Worm (Caenorhabditis elegans) whole organism, mixed stage, embryonic: Measurements from ENCODE around the gene W06F12.2.

ENCODE experiments used
- M03D4.4 ChIP-seq: sonication (generic microtip); optimal IDR thresholded peaks from 2 replicates; lab custom pipeline; 2017; ENCODE audit warnings: mild to moderate bottlenecking, missing genetic modification characterization, missing compliant biosample characterization
- bed-3 ChIP-seq: fragments of 200-800 bp; sonication (Bioruptor generic); optimal IDR thresholded peaks from 3 replicates; lab custom pipeline; 2018; ENCODE audit warnings: mild to moderate bottlenecking, missing genetic modification characterization, moderate library complexity, missing compliant biosample characterization
- ceh-39 ChIP-seq: fragments of 150-350 bp; optimal IDR thresholded peaks from 2 replicates; lab custom pipeline; 2014; ENCODE audit warnings: missing biosample characterization, missing genetic modification characterization
- ceh-43 ChIP-seq: fragments of 200-800 bp; sonication (Bioruptor generic); optimal IDR thresholded peaks from 2 replicates; lab custom pipeline; 2018; ENCODE audit warnings: mild to moderate bottlenecking, missing genetic modification characterization, moderate library complexity, missing compliant biosample characterization
- ceh-83 ChIP-seq: fragments of 200-800 bp; sonication (Bioruptor generic); optimal IDR thresholded peaks from 2 replicates; lab custom pipeline; 2018; ENCODE audit warnings: mild to moderate bottlenecking, missing genetic modification characterization, missing compliant biosample characterization
- ces-1 ChIP-seq: fragments of 150-350 bp; optimal IDR thresholded peaks from 2 replicates; lab custom pipeline; 2014; ENCODE audit warnings: missing biosample characterization, missing genetic modification reagents, missing genetic modification characterization
- cnd-1 ChIP-seq: fragments of 200-800 bp; sonication (Bioruptor generic); optimal IDR thresholded peaks from 2 replicates; lab custom pipeline; 2018; ENCODE audit warnings: mild to moderate bottlenecking, missing genetic modification characterization, missing compliant biosample characterization
- drap-1 ChIP-seq: fragments of 200-800 bp; sonication (Bioruptor generic); optimal IDR thresholded peaks from 3 replicates; lab custom pipeline; 2018; ENCODE audit warnings: mild to moderate bottlenecking, missing genetic modification characterization, missing compliant biosample characterization
- elt-1 ChIP-seq: sonication (generic microtip); optimal IDR thresholded peaks from 2 replicates; lab custom pipeline; 2017; ENCODE audit warnings: missing genetic modification characterization, mild to moderate bottlenecking, missing compliant biosample characterization, antibody characterized with exemption, moderate library complexity, borderline replicate concordance; ENCODE audit not compliant: insufficient read depth
- elt-3 ChIP-seq: fragments of 150-350 bp; optimal IDR thresholded peaks from 2 replicates; lab custom pipeline; 2014; ENCODE audit warnings: missing biosample characterization, missing genetic modification characterization
- flh-1 ChIP-seq: fragments of 200-800 bp; sonication (Bioruptor generic); optimal IDR thresholded peaks from 2 replicates; lab custom pipeline; 2018; ENCODE audit warnings: mild to moderate bottlenecking, missing genetic modification characterization, moderate library complexity, missing compliant biosample characterization
- ham-2 ChIP-seq: fragments of 200-800 bp; sonication (Bioruptor generic); optimal IDR thresholded peaks from 2 replicates; lab custom pipeline; 2018; ENCODE audit warnings: mild to moderate bottlenecking, missing genetic modification characterization, missing compliant biosample characterization
- hlh-1 ChIP-seq: fragments of 150-350 bp; optimal IDR thresholded peaks from 2 replicates; lab custom pipeline; 2014; ENCODE audit warnings: missing biosample characterization, missing genetic modification reagents, missing genetic modification characterization
- lin-13 ChIP-seq: fragments of 150-350 bp; optimal IDR thresholded peaks from 2 replicates; lab custom pipeline; 2014; ENCODE audit warnings: missing biosample characterization, missing genetic modification characterization
- lin-32 ChIP-seq: fragments of 200-800 bp; sonication (Bioruptor generic); optimal IDR thresholded peaks from 2 replicates; lab custom pipeline; 2018; ENCODE audit warnings: mild to moderate bottlenecking, missing genetic modification characterization, missing compliant biosample characterization
- lsy-2 ChIP-seq: fragments of 150-350 bp; optimal IDR thresholded peaks from 2 replicates; lab custom pipeline; 2014; ENCODE audit warnings: missing biosample characterization, missing genetic modification characterization
- mab-5 ChIP-seq: fragments of 150-350 bp; optimal IDR thresholded peaks from 2 replicates; lab custom pipeline; 2014; ENCODE audit warnings: missing biosample characterization, missing genetic modification characterization
- mep-1 ChIP-seq: fragments of 150-350 bp; optimal IDR thresholded peaks from 2 replicates; lab custom pipeline; 2017; ENCODE audit warnings: missing biosample characterization, missing genetic modification reagents, missing genetic modification characterization, inconsistent platforms
- mls-2 ChIP-seq: sonication (generic microtip); optimal IDR thresholded peaks from 2 replicates; lab custom pipeline; 2016; ENCODE audit warnings: mild to moderate bottlenecking, missing genetic modification characterization, moderate library complexity, missing compliant biosample characterization
- nhr-12 ChIP-seq: fragments of 150-350 bp; optimal IDR thresholded peaks from 2 replicates; lab custom pipeline; 2014; ENCODE audit warnings: missing biosample characterization, missing genetic modification characterization
- nhr-2 ChIP-seq: fragments of 150-350 bp; optimal IDR thresholded peaks from 2 replicates; lab custom pipeline; 2014; ENCODE audit warnings: missing biosample characterization, missing genetic modification characterization
- nhr-237 ChIP-seq: fragments of 150-350 bp; optimal IDR thresholded peaks from 2 replicates; lab custom pipeline; 2014; ENCODE audit warnings: missing biosample characterization, missing genetic modification characterization
- pha-4 ChIP-seq: fragments of 150-350 bp; optimal IDR thresholded peaks from 2 replicates; lab custom pipeline; 2018; ENCODE audit warnings: missing biosample characterization, missing genetic modification reagents, missing genetic modification characterization
- sem-2 ChIP-seq: fragments of 200-800 bp; sonication (Bioruptor generic); optimal IDR thresholded peaks from 2 replicates; lab custom pipeline; 2018; ENCODE audit warnings: mild to moderate bottlenecking, missing genetic modification characterization, missing compliant biosample characterization
- snpc-4 ChIP-seq: fragments of 150-350 bp; optimal IDR thresholded peaks from 2 replicates; lab custom pipeline; 2014; ENCODE audit warnings: missing biosample characterization, missing genetic modification characterization
- sptf-1 ChIP-seq: sonication (generic microtip); optimal IDR thresholded peaks from 2 replicates; lab custom pipeline; 2017; ENCODE audit warnings: mild to moderate bottlenecking, missing genetic modification characterization, moderate library complexity, missing compliant biosample characterization
- tbx-8 ChIP-seq: fragments of 200-800 bp; sonication (Bioruptor generic); optimal IDR thresholded peaks from 2 replicates; lab custom pipeline; 2018; ENCODE audit warnings: mild to moderate bottlenecking, missing genetic modification characterization, moderate library complexity, missing compliant biosample characterization
- unc-120 ChIP-seq: sonication (generic microtip); optimal IDR thresholded peaks from 2 replicates; lab custom pipeline; 2017; ENCODE audit warnings: missing genetic modification characterization, missing compliant biosample characterization; ENCODE audit not compliant: poor library complexity, severe bottlenecking
- unc-39 ChIP-seq: fragments of 150-350 bp; optimal IDR thresholded peaks from 2 replicates; lab custom pipeline; 2014; ENCODE audit warnings: missing biosample characterization, missing genetic modification characterization
- unc-62 ChIP-seq: fragments of 150-350 bp; optimal IDR thresholded peaks from 2 replicates; lab custom pipeline; 2014; ENCODE audit warnings: missing biosample characterization, missing genetic modification reagents, missing genetic modification characterization
- zip-8 ChIP-seq: fragments of 150-350 bp; optimal IDR thresholded peaks from 2 replicates; lab custom pipeline; 2014; ENCODE audit warnings: missing biosample characterization, missing genetic modification characterization
- ztf-11 ChIP-seq: fragments of 150-350 bp; optimal IDR thresholded peaks from 2 replicates; lab custom pipeline; 2014; ENCODE audit warnings: missing biosample characterization, missing genetic modification characterization

Gene W06F12.2

ce11 chrIII:13743922-13744321, 12.4 kb upstream of the W06F12.2 start, which contains the start of gene tyr-2:
Gene tyr-2, plus strand, starts transcription at chrIII:13744222.
- no peak for TF ChIP-seq snpc-4 (tag; lab: Kevin White, UChicago)
- no peak for TF ChIP-seq cnd-1 (tag; lab: Kevin White, UChicago)
- TF ChIP-seq mep-1 = no peak
- no peak for TF ChIP-seq ham-2 (GFP tag; lab: Kevin White, UChicago)
- TF ChIP-seq drap-1 = no peak
- TF ChIP-seq bed-3 = no peak
- TF ChIP-seq mls-2 (tag; lab: Kevin White, UChicago) = no peak
- no peak for TF ChIP-seq sptf-1 (tag; lab: Kevin White, UChicago)
- TF ChIP-seq ces-1 = no peak
- TF ChIP-seq nhr-2 = no peak
- no peak for TF ChIP-seq ceh-83 (GFP tag; lab: Kevin White, UChicago)
- TF ChIP-seq hlh-1 = no peak
- no peak for TF ChIP-seq ceh-43
- TF ChIP-seq, all 35 proteins: peak for 0

- TF ChIP-seq pha-4 (no peak), cnd-1 (tag; lab: Kevin White, UChicago) (no peak), ceh-43 (no peak), M03D4.4 (tag; lab: Kevin White, UChicago) (no peak), ham-2 (GFP tag; lab: Kevin White, UChicago) (no peak), lin-13 (tag; lab: Kevin White, UChicago) (no peak), sptf-1 (tag; lab: Kevin White, UChicago) (no peak)
Observed at ce11 chrIII:13742028-13742427, 10.5 kb upstream of the W06F12.2 start.

ce11 chrIII:13741410-13741809, 9.9 kb upstream of the W06F12.2 start:
- TF ChIP-seq sem-2 (GFP tag; lab: Kevin White, UChicago) (no peak), elt-1 (tag; lab: Kevin White, UChicago) (no peak)

ce11 chrIII:13735008-13735407, 3.5 kb upstream of the W06F12.2 start, which contains the start of gene W06F12.3:
Gene W06F12.3, plus strand, starts transcription at chrIII:13735030.
- TF ChIP-seq mls-2 (tag; lab: Kevin White, UChicago) (no peak), ceh-83 (GFP tag; lab: Kevin White, UChicago) (no peak), lin-13 (tag; lab: Kevin White, UChicago) (no peak), zip-8 (tag; lab: Kevin White, UChicago) (no peak), ztf-11 (tag; lab: Kevin White, UChicago) (no peak), hlh-1 (no peak), flh-1 (GFP tag; lab: Kevin White, UChicago) (no peak), ceh-39 (no peak), elt-1 (tag; lab: Kevin White, UChicago) (no peak), bed-3 (no peak), lsy-2 (no peak), unc-120 (tag; lab: Kevin White, UChicago) (no peak), sptf-1 (tag; lab: Kevin White, UChicago) (no peak), unc-62 (GFP tag; lab: Kevin White, UChicago) (no peak), nhr-237 (tag; lab: Kevin White, UChicago) (no peak), unc-39 (tag; lab: Kevin White, UChicago) (no peak), ces-1 (no peak), cnd-1 (tag; lab: Kevin White, UChicago) (no peak), M03D4.4 (tag; lab: Kevin White, UChicago) (no peak)

ce11 chrIII:13733833-13734232, 2.3 kb upstream of the W06F12.2 start:
- no peak for TF ChIP-seq ceh-39
- TF ChIP-seq sem-2 (GFP tag; lab: Kevin White, UChicago) = no peak
- no peak for TF ChIP-seq nhr-2
- TF ChIP-seq bed-3 = no peak
- TF ChIP-seq mab-5 (tag; lab: Kevin White, UChicago) = no peak
- no peak for TF ChIP-seq lin-13 (tag; lab: Kevin White, UChicago)
- TF ChIP-seq flh-1 (GFP tag; lab: Kevin White, UChicago) = no peak
- no peak for TF ChIP-seq elt-3 (tag; lab: Kevin White, UChicago)
- TF ChIP-seq mls-2 (tag; lab: Kevin White, UChicago) = no peak
- TF ChIP-seq pha-4 = no peak
- TF ChIP-seq elt-1 (tag; lab: Kevin White, UChicago) = no peak
- no peak for TF ChIP-seq ztf-11 (tag; lab: Kevin White, UChicago)
- TF ChIP-seq M03D4.4 (tag; lab: Kevin White, UChicago) = no peak
- no peak for TF ChIP-seq lin-32 (GFP tag; lab: Kevin White, UChicago)
- TF ChIP-seq nhr-12 = no peak
- TF ChIP-seq ham-2 (GFP tag; lab: Kevin White, UChicago) = no peak
- TF ChIP-seq tbx-8 = no peak
